Worm (Caenorhabditis elegans): ENCODE measurements around the gene M117.4.

- TF ChIP-seq unc-55 (GFP tag; optimal IDR thresholded peaks at IDR 0.05) = no peak
- TF ChIP-seq elt-4 (tag; optimal IDR thresholded peaks at IDR 0.05) = no peak
- no peak for TF ChIP-seq syd-9 (tag; optimal IDR thresholded peaks at IDR 0.05)
- no peak for TF ChIP-seq ets-4 (tag; optimal IDR thresholded peaks at IDR 0.05)
- TF ChIP-seq ztf-16 (tag; optimal IDR thresholded peaks at IDR 0.05) = no peak
- TF ChIP-seq fax-1 (tag; optimal IDR thresholded peaks at IDR 0.05) = no peak
- no peak for TF ChIP-seq pqm-1 (tag; optimal IDR thresholded peaks at IDR 0.05)
- TF ChIP-seq ref-2 (tag; optimal IDR thresholded peaks at IDR 0.05) = no peak
- TF ChIP-seq pat-9 (tag; optimal IDR thresholded peaks at IDR 0.05) = no peak
- no peak for TF ChIP-seq ceh-2 (tag; optimal IDR thresholded peaks at IDR 0.05)
- no peak for TF ChIP-seq nhr-11 (tag; optimal IDR thresholded peaks at IDR 0.05)
- TF ChIP-seq ceh-34 (tag; optimal IDR thresholded peaks at IDR 0.05) = no peak
- no peak for TF ChIP-seq lin-11 (tag; optimal IDR thresholded peaks at IDR 0.05)
Observed at ce11 chrIV:11851882-11852281, 18.5 kb upstream of the M117.4 start, which contains the start of gene F38H4.5.
